Worm (Caenorhabditis elegans) whole organism, late embryonic: ENCODE data around the gene T04C12.1.

Experiments used
- C08G9.2 ChIP-seq: sonication (generic microtip); optimal IDR thresholded peaks from 2 replicates; lab custom pipeline; 2016; ENCODE audit warnings: mild to moderate bottlenecking, missing genetic modification characterization, moderate library complexity, missing compliant biosample characterization
- F13H6.1 ChIP-seq: sonication (generic microtip); optimal IDR thresholded peaks from 2 replicates; lab custom pipeline; 2016; ENCODE audit warnings: missing genetic modification characterization, missing compliant biosample characterization
- K02D7.2 ChIP-seq: sonication (generic microtip); optimal IDR thresholded peaks from 2 replicates; lab custom pipeline; 2017; ENCODE audit warnings: mild to moderate bottlenecking, missing genetic modification characterization, missing compliant biosample characterization
- K09A11.1 ChIP-seq: sonication (generic microtip); optimal IDR thresholded peaks from 2 replicates; lab custom pipeline; 2017; ENCODE audit warnings: antibody characterized with exemption, mild to moderate bottlenecking, missing genetic modification characterization, missing compliant biosample characterization; ENCODE audit not compliant: insufficient read depth
- T23F11.4 ChIP-seq: fragments of 200-800 bp; sonication (Bioruptor generic); optimal IDR thresholded peaks from 2 replicates; lab custom pipeline; 2018; ENCODE audit warnings: mild to moderate bottlenecking, missing genetic modification characterization, missing compliant biosample characterization
- Y22D7AL.16 ChIP-seq: sonication (generic microtip); optimal IDR thresholded peaks from 2 replicates; lab custom pipeline; 2016; ENCODE audit warnings: missing genetic modification characterization, missing compliant biosample characterization
- ahr-1 ChIP-seq: sonication (generic microtip); optimal IDR thresholded peaks from 2 replicates; lab custom pipeline; 2016; ENCODE audit warnings: missing genetic modification characterization, missing compliant biosample characterization
- ama-1 ChIP-seq: fragments of 150-350 bp; optimal IDR thresholded peaks from 2 replicates; lab custom pipeline; 2014
- ceh-18 ChIP-seq: sonication (generic microtip); optimal IDR thresholded peaks from 2 replicates; lab custom pipeline; 2016; ENCODE audit warnings: missing genetic modification characterization, missing compliant biosample characterization
- ceh-19 ChIP-seq: fragments of 200-800 bp; sonication (Bioruptor generic); optimal IDR thresholded peaks from 2 replicates; lab custom pipeline; 2018; ENCODE audit warnings: mild to moderate bottlenecking, missing genetic modification characterization, missing compliant biosample characterization
- ceh-2 ChIP-seq: sonication (generic microtip); optimal IDR thresholded peaks from 2 replicates; lab custom pipeline; 2016; ENCODE audit warnings: missing genotype, missing genetic modification characterization, missing compliant biosample characterization
- ceh-24 ChIP-seq: sonication (generic microtip); optimal IDR thresholded peaks from 2 replicates; lab custom pipeline; 2016; ENCODE audit warnings: mild to moderate bottlenecking, missing genetic modification characterization, missing compliant biosample characterization
- ceh-30 ChIP-seq: fragments of 150-350 bp; optimal IDR thresholded peaks from 2 replicates; lab custom pipeline; 2014; ENCODE audit warnings: missing biosample characterization, missing genetic modification characterization
- ceh-34 ChIP-seq: sonication (generic microtip); optimal IDR thresholded peaks from 2 replicates; lab custom pipeline; 2016; ENCODE audit warnings: mild to moderate bottlenecking, missing genetic modification characterization, missing compliant biosample characterization
- ceh-45 ChIP-seq: fragments of 200-800 bp; sonication (Bioruptor generic); IDR thresholded peaks from 2 replicates; pipeline ENCODE4 v1.3.6; 2022; ENCODE audit warnings: missing genetic modification reagents, missing genetic modification characterization, missing compliant biosample characterization
- ceh-6 ChIP-seq: fragments of 200-800 bp; sonication (Bioruptor generic); optimal IDR thresholded peaks from 2 replicates; lab custom pipeline; 2018; ENCODE audit warnings: mild to moderate bottlenecking, missing genetic modification characterization, missing compliant biosample characterization
- dmd-4 ChIP-seq: sonication (generic microtip); optimal IDR thresholded peaks from 2 replicates; lab custom pipeline; 2016; ENCODE audit warnings: borderline replicate concordance, missing genetic modification characterization, missing compliant biosample characterization
- elt-4 ChIP-seq: sonication (generic microtip); optimal IDR thresholded peaks from 2 replicates; lab custom pipeline; 2016; ENCODE audit warnings: missing genetic modification characterization, missing compliant biosample characterization
- ets-4 ChIP-seq: sonication (generic microtip); optimal IDR thresholded peaks from 2 replicates; lab custom pipeline; 2016; ENCODE audit warnings: missing genetic modification characterization, missing compliant biosample characterization
- fax-1 ChIP-seq: sonication (generic microtip); optimal IDR thresholded peaks from 2 replicates; lab custom pipeline; 2016; ENCODE audit warnings: missing genotype, missing genetic modification characterization, missing compliant biosample characterization
- fkh-10 ChIP-seq: fragments of 150-350 bp; optimal IDR thresholded peaks from 2 replicates; lab custom pipeline; 2014; ENCODE audit warnings: missing biosample characterization, missing genetic modification reagents, missing genetic modification characterization
- hlh-13 ChIP-seq: fragments of 200-800 bp; sonication (Bioruptor generic); optimal IDR thresholded peaks from 2 replicates; lab custom pipeline; 2018; ENCODE audit warnings: mild to moderate bottlenecking, missing genetic modification characterization, missing compliant biosample characterization
- hlh-15 ChIP-seq: sonication (generic microtip); optimal IDR thresholded peaks from 2 replicates; lab custom pipeline; 2016; ENCODE audit warnings: missing genetic modification characterization, missing compliant biosample characterization
- hlh-30 ChIP-seq: sonication (generic microtip); optimal IDR thresholded peaks from 2 replicates; lab custom pipeline; 2017; ENCODE audit warnings: antibody characterized with exemption, missing genetic modification characterization, missing compliant biosample characterization; ENCODE audit not compliant: insufficient read depth
- hlh-6 ChIP-seq: sonication (generic microtip); optimal IDR thresholded peaks from 2 replicates; lab custom pipeline; 2016; ENCODE audit warnings: missing genotype, missing genetic modification characterization, missing compliant biosample characterization
- hlh-8 ChIP-seq: sonication (generic microtip); optimal IDR thresholded peaks from 2 replicates; lab custom pipeline; 2016; ENCODE audit warnings: missing genotype, missing genetic modification characterization, missing compliant biosample characterization
- lim-6 ChIP-seq: sonication (generic microtip); optimal IDR thresholded peaks from 2 replicates; lab custom pipeline; 2016; ENCODE audit warnings: missing genetic modification characterization, missing compliant biosample characterization
- madf-2 ChIP-seq: sonication (generic microtip); optimal IDR thresholded peaks from 2 replicates; lab custom pipeline; 2017; ENCODE audit warnings: missing genetic modification characterization, missing compliant biosample characterization
- mec-3 ChIP-seq: sonication (generic microtip); optimal IDR thresholded peaks from 2 replicates; lab custom pipeline; 2016; ENCODE audit warnings: borderline replicate concordance, missing genetic modification characterization, missing compliant biosample characterization
- nfya-1 ChIP-seq: sonication (generic microtip); optimal IDR thresholded peaks from 2 replicates; lab custom pipeline; 2017; ENCODE audit warnings: missing genetic modification characterization, mild to moderate bottlenecking, missing compliant biosample characterization, antibody characterized with exemption, moderate library complexity
- nhr-11 ChIP-seq: fragments of 150-350 bp; optimal IDR thresholded peaks from 2 replicates; lab custom pipeline; 2014; ENCODE audit warnings: missing biosample characterization, missing genetic modification characterization
- nhr-232 ChIP-seq: sonication (generic microtip); optimal IDR thresholded peaks from 2 replicates; lab custom pipeline; 2016; ENCODE audit warnings: missing genetic modification characterization, missing compliant biosample characterization
- pax-1 ChIP-seq: fragments of 150-350 bp; optimal IDR thresholded peaks from 2 replicates; lab custom pipeline; 2014; ENCODE audit warnings: missing biosample characterization, missing genetic modification characterization
- pha-4 ChIP-seq: fragments of 150-350 bp; optimal IDR thresholded peaks from 2 replicates; lab custom pipeline; 2018; ENCODE audit warnings: missing biosample characterization, missing genetic modification reagents, missing genetic modification characterization
- pqm-1 ChIP-seq: sonication (generic microtip); optimal IDR thresholded peaks from 2 replicates; lab custom pipeline; 2016; ENCODE audit warnings: missing genetic modification characterization, missing compliant biosample characterization
- sdc-2 ChIP-seq: sonication (generic microtip); optimal IDR thresholded peaks from 2 replicates; lab custom pipeline; 2016; ENCODE audit warnings: missing genotype, missing genetic modification characterization, missing compliant biosample characterization
- sox-2 ChIP-seq: fragments of 200-800 bp; sonication (Bioruptor generic); IDR thresholded peaks from 2 replicates; pipeline ENCODE4 v1.3.6; 2022; ENCODE audit warnings: missing genetic modification reagents, missing genetic modification characterization, missing compliant biosample characterization
- sox-4 ChIP-seq: sonication (generic microtip); optimal IDR thresholded peaks from 2 replicates; lab custom pipeline; 2017; ENCODE audit warnings: mild to moderate bottlenecking, missing genetic modification characterization, inconsistent platforms, missing compliant biosample characterization
- tbx-2 ChIP-seq: sonication (generic microtip); optimal IDR thresholded peaks from 2 replicates; lab custom pipeline; 2016; ENCODE audit warnings: missing genetic modification characterization, missing compliant biosample characterization
- tbx-7 ChIP-seq: sonication (generic microtip); optimal IDR thresholded peaks from 2 replicates; lab custom pipeline; 2016; ENCODE audit warnings: missing genotype, missing genetic modification characterization, missing compliant biosample characterization
- ttx-3 ChIP-seq: sonication (generic microtip); optimal IDR thresholded peaks from 2 replicates; lab custom pipeline; 2016; ENCODE audit warnings: missing genetic modification reagents, missing genetic modification characterization, missing compliant biosample characterization
- unc-42 ChIP-seq: sonication (generic microtip); optimal IDR thresholded peaks from 2 replicates; lab custom pipeline; 2016; ENCODE audit warnings: missing genotype, missing genetic modification characterization, missing compliant biosample characterization
- ztf-16 ChIP-seq: sonication (generic microtip); optimal IDR thresholded peaks from 2 replicates; lab custom pipeline; 2017; ENCODE audit warnings: missing genetic modification characterization, missing compliant biosample characterization

The T04C12.1 gene

DNA sequence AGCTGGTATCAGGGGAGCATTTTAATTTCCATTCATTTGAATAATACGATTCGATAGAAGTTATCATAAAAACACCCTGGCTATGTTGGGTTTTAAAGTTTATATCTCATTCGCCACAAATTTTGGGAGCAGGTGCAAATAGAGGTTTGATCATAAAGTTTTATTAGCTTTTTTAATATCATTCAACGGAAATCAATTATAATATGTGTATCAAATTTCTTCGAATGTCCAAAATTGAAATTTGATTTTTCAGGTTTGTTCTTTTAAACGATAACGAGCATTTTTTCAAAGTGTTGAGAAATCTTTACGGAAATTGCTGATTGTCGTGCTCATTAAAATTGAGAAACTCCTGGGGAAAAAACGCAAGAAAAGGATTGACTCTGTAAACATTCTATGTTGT is 10.4 kb downstream of the T04C12.1 start, which contains the start of gene srh-74:
Gene srh-74, minus strand, starts transcription at position 101 of the 400 bp plus-strand sequence.
- TF ChIP-seq ceh-45 (no peak), lim-6 (tag; lab: Kevin White, UChicago) (no peak), ceh-30 (tag; lab: Kevin White, UChicago) (no peak), fkh-10 (GFP tag; lab: Kevin White, UChicago) (no peak), nhr-11 (tag; lab: Kevin White, UChicago) (no peak), elt-4 (tag; lab: Kevin White, UChicago) (no peak), hlh-13 (no peak), hlh-6 (tag; lab: Kevin White, UChicago) (no peak), C08G9.2 (tag; lab: Kevin White, UChicago) (no peak), hlh-30 (no peak), hlh-8 (tag; lab: Kevin White, UChicago) (no peak)

DNA sequence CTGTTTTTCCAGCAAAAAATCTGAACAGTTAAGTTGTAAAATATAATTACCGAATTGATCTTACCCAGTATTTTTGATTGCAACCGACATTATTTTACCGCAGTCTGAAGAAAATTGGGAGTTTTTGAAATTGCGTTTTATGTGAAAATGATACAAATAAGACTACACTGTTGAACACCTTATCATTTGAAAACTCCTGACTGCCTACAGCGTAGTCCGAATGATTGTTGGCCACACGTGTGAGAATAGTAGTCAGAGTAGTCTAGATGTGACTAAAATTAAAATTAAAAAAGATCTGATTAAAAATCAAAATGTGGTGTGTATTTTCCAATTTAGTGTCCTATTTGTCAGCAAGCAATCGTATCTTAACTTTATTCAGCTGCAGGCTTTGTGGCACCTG is 12.3 kb downstream of the T04C12.1 start, which contains the start of gene dhs-18:
Gene dhs-18, minus strand, starts transcription at position 104 of the 400 bp plus-strand sequence.
- TF ChIP-seq nfya-1 (tag; lab: Kevin White, UChicago) (no peak), pha-4 (no peak), hlh-8 (tag; lab: Kevin White, UChicago) (no peak), nhr-232 (tag; lab: Kevin White, UChicago) (no peak), ceh-34 (tag; lab: Kevin White, UChicago) (no peak), ama-1 (lab: Kevin White, UChicago) (no peak), dmd-4 (no peak), madf-2 (tag; lab: Kevin White, UChicago) (no peak)

DNA sequence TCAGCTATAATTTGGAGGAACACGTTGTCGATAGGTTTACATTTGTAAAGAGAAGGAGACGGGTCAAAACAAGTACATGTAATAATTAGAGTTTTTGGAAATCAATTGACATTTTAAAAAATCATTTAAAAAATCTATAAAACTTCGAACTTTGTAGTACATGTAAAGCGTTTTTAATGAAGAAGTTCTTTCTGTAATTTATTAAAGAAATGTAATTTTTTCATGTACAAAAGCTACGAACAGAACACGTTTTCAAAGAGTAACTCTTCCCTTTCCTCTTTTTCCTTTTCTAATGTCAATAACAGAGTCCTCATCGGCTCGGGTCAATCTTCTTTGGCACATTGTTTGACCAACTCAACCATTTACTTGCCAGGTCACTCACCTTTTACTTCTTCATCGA is 15.3 kb downstream of the T04C12.1 start, which contains the start of gene C45B11.6:
Gene C45B11.6, plus strand, starts transcription at position 301 of the 400 bp plus-strand sequence.
- no peak for TF ChIP-seq ceh-6 (GFP tag; lab: Kevin White, UChicago)
- TF ChIP-seq sdc-2 (tag; lab: Kevin White, UChicago): no peak
- no peak for TF ChIP-seq elt-4 (tag; lab: Kevin White, UChicago)
- no peak for TF ChIP-seq fax-1
- no peak for TF ChIP-seq ets-4
- no peak for TF ChIP-seq pqm-1 (tag; lab: Kevin White, UChicago)
- no peak for TF ChIP-seq Y22D7AL.16 (tag; lab: Kevin White, UChicago)
- no peak for TF ChIP-seq ttx-3 (tag; lab: Kevin White, UChicago)
- no peak for TF ChIP-seq madf-2 (tag; lab: Kevin White, UChicago)
- no peak for TF ChIP-seq hlh-15 (tag; lab: Kevin White, UChicago)
- no peak for TF ChIP-seq K02D7.2

DNA sequence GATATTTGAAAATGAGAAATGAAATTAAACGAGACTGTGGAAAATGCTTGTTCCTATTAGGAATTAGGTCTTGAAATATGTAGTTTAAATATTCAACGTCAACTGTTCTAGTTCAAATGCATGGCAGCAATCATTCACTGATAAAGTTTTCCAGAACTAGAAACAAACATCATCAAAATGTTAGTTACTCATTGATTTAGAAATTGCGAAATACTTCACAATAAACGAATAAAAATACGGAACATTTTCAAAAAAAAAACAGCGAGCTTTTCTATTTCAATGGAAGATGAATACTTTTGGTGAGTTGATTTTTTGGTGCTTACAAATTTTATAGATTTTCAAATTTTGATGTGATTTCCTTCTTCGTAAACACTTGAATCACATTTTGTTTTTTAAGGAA is 16.5 kb downstream of the T04C12.1 start, which contains the start of gene C45B11.2:
Gene C45B11.2, plus strand, starts transcription at position 173 of the 400 bp plus-strand sequence.
- TF ChIP-seq sox-4 (tag; lab: Kevin White, UChicago) (no peak), ceh-19 (GFP tag; lab: Kevin White, UChicago) (no peak), elt-4 (tag; lab: Kevin White, UChicago) (no peak), T23F11.4 (GFP tag; lab: Kevin White, UChicago) (no peak), madf-2 (tag; lab: Kevin White, UChicago) (no peak), ceh-2 (no peak), ceh-24 (tag; lab: Kevin White, UChicago) (no peak), ceh-18 (no peak), pax-1 (tag; lab: Kevin White, UChicago) (no peak), unc-42 (no peak), ztf-16 (tag; lab: Kevin White, UChicago) (no peak)

DNA sequence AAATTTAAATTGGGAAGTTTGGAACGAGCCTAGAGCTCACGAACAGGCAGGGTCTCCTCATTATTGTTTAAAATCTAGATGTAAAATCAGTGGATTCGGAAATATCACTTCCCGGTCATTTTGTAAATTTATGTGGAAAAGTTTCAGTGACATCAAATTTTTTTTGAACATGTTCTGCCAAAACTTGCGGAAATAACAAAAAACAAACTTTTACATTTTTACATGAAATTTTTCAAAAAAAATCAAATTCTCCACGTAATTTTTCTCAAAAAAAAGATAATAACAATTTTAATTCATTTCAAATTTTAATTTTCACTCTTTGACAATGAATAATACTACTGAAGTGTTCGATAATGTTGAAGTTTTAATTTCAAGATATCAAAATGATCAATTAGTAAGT is 17.6 kb downstream of the T04C12.1 start, which contains the start of gene C45B11.5:
Gene C45B11.5, plus strand, starts transcription at position 301 of the 400 bp plus-strand sequence.
- no peak for TF ChIP-seq F13H6.1 (tag; lab: Kevin White, UChicago)
- TF ChIP-seq tbx-2 (tag; lab: Kevin White, UChicago): no peak
- no peak for TF ChIP-seq mec-3
- no peak for TF ChIP-seq K09A11.1
- TF ChIP-seq tbx-7 (tag; lab: Kevin White, UChicago): no peak
- TF ChIP-seq sdc-2 (tag; lab: Kevin White, UChicago): no peak
- no peak for TF ChIP-seq nhr-232 (tag; lab: Kevin White, UChicago)
- no peak for TF ChIP-seq sox-2 (GFP tag; lab: Robert Waterston, UW)
- no peak for TF ChIP-seq ahr-1 (tag; lab: Kevin White, UChicago)
